Fruit fly (Drosophila melanogaster) whole organism, embryonic: ENCODE results near the gene JMJD4.
A peak's percentile ranks its signal among the peaks of the same experiment; 100 is the strongest.

Experiments
- Atf6 ChIP-seq: fragments of 200-800 bp; sonication (Bioruptor generic); IDR thresholded peaks from 2 replicates; pipeline ENCODE4 v1.3.6; 2022; ENCODE audit warnings: missing biosample characterization, missing genetic modification characterization
- B-H1 ChIP-seq: fragments of 200-800 bp; sonication (Bioruptor generic); IDR thresholded peaks from 3 replicates; pipeline ENCODE4 v1.3.6; 2022; ENCODE audit warnings: missing biosample characterization, missing genetic modification characterization
- CG10147 ChIP-seq: fragments of 200-800 bp; sonication (Bioruptor generic); optimal IDR thresholded peaks from 2 replicates; lab custom pipeline; 2019; ENCODE audit warnings: missing biosample characterization, mild to moderate bottlenecking, missing genetic modification characterization, moderate library complexity
- CG10366 ChIP-seq: fragments of 200-800 bp; sonication (Bioruptor generic); IDR thresholded peaks from 2 replicates; pipeline ENCODE4 v1.3.6; 2022; ENCODE audit warnings: missing biosample characterization, missing genetic modification characterization
- CG11560 ChIP-seq: fragments of 200-800 bp; sonication (Bioruptor generic); IDR thresholded peaks from 3 replicates; pipeline ENCODE4 v1.3.6; 2022; ENCODE audit warnings: missing biosample characterization, missing genetic modification characterization
- CG12769 ChIP-seq: fragments of 200-800 bp; sonication (Bioruptor generic); optimal IDR thresholded peaks from 2 replicates; lab custom pipeline; 2019; ENCODE audit warnings: missing biosample characterization, mild to moderate bottlenecking, missing genetic modification characterization, moderate library complexity
- CG13296 ChIP-seq: fragments of 200-800 bp; sonication (Bioruptor generic); optimal IDR thresholded peaks from 3 replicates; lab custom pipeline; 2018; ENCODE audit warnings: missing biosample characterization, mild to moderate bottlenecking, missing genetic modification characterization
- CG15601 ChIP-seq: fragments of 200-800 bp; sonication (Bioruptor generic); optimal IDR thresholded peaks from 3 replicates; lab custom pipeline; 2019; ENCODE audit warnings: missing biosample characterization, mild to moderate bottlenecking, missing genetic modification characterization, moderate library complexity
- CG16863 ChIP-seq: fragments of 200-800 bp; sonication (Bioruptor generic); optimal IDR thresholded peaks from 3 replicates; lab custom pipeline; 2016; ENCODE audit warnings: missing biosample characterization, missing genetic modification characterization
- CG17612 ChIP-seq: fragments of 200-800 bp; sonication (Bioruptor generic); IDR thresholded peaks from 2 replicates; pipeline ENCODE4 v1.3.6; 2022; ENCODE audit warnings: missing biosample characterization, missing genetic modification characterization
- CG17829 ChIP-seq: fragments of 200-800 bp; optimal IDR thresholded peaks from 2 replicates; lab custom pipeline; 2019; ENCODE audit warnings: missing biosample characterization, mild to moderate bottlenecking, missing genetic modification characterization, moderate library complexity
- CG1792 ChIP-seq: fragments of 200-800 bp; sonication (Bioruptor generic); optimal IDR thresholded peaks from 2 replicates; lab custom pipeline; 2016; ENCODE audit warnings: missing biosample characterization, missing genetic modification characterization
- CG31441 ChIP-seq: fragments of 200-800 bp; sonication (Bioruptor generic); IDR thresholded peaks from 2 replicates; pipeline ENCODE4 v1.3.6; 2022; ENCODE audit warnings: missing biosample characterization, missing genetic modification characterization
- CG3281 ChIP-seq: fragments of 200-800 bp; sonication (Bioruptor generic); optimal IDR thresholded peaks from 3 replicates; lab custom pipeline; 2017; ENCODE audit warnings: missing biosample characterization, mild to moderate bottlenecking, missing genetic modification characterization
- CG3407 ChIP-seq: fragments of 200-800 bp; sonication (Bioruptor generic); optimal IDR thresholded peaks from 2 replicates; lab custom pipeline; 2018; ENCODE audit warnings: missing biosample characterization, mild to moderate bottlenecking, missing genetic modification characterization
- CG42726 ChIP-seq: fragments of 200-800 bp; sonication (Bioruptor generic); IDR thresholded peaks from 2 replicates; pipeline ENCODE4 v1.3.6; 2022; ENCODE audit warnings: missing biosample characterization, missing genetic modification characterization; ENCODE audit not compliant: partially characterized antibody
- CG7357 ChIP-seq: fragments of 200-800 bp; sonication (Bioruptor generic); IDR thresholded peaks from 3 replicates; pipeline ENCODE4 v1.3.6; 2022; ENCODE audit warnings: missing biosample characterization, missing genetic modification characterization
- CG8359 ChIP-seq: fragments of 200-800 bp; sonication (Bioruptor generic); optimal IDR thresholded peaks from 2 replicates; lab custom pipeline; 2017; ENCODE audit warnings: missing biosample characterization, mild to moderate bottlenecking, missing genetic modification characterization, borderline replicate concordance
- CG9609 ChIP-seq: fragments of 200-800 bp; sonication (Bioruptor generic); optimal IDR thresholded peaks from 3 replicates; lab custom pipeline; 2016; ENCODE audit warnings: missing biosample characterization, missing genetic modification characterization
- E2f2 ChIP-seq: fragments of 200-800 bp; sonication (Bioruptor generic); IDR thresholded peaks from 2 replicates; pipeline ENCODE4 v1.3.6; 2022; ENCODE audit warnings: missing biosample characterization, missing genetic modification characterization
- Ets97D ChIP-seq: fragments of 200-800 bp; sonication (Bioruptor generic); optimal IDR thresholded peaks from 3 replicates; lab custom pipeline; 2016; ENCODE audit warnings: missing biosample characterization, missing genetic modification characterization
- GATAe ChIP-seq: fragments of 200-800 bp; sonication (Bioruptor generic); conservative IDR thresholded peaks from 2 replicates; pipeline ENCODE4 v1.3.6; 2022; ENCODE audit warnings: missing biosample characterization, missing genetic modification characterization
- Hmr ChIP-seq: fragments of 200-800 bp; sonication (Bioruptor generic); optimal IDR thresholded peaks from 3 replicates; lab custom pipeline; 2017; ENCODE audit warnings: mild to moderate bottlenecking, missing biosample characterization, missing genetic modification reagents, missing genetic modification characterization
- Rfx ChIP-seq: fragments of 200-800 bp; sonication (Bioruptor generic); IDR thresholded peaks from 2 replicates; pipeline ENCODE4 v1.3.6; 2022; ENCODE audit warnings: missing biosample characterization, missing genetic modification characterization
- TFAM ChIP-seq: fragments of 200-800 bp; sonication (Bioruptor generic); optimal IDR thresholded peaks from 2 replicates; lab custom pipeline; 2017; ENCODE audit warnings: missing biosample characterization, missing genetic modification characterization, inconsistent platforms
- YL-1 ChIP-seq: fragments of 200-800 bp; sonication (Bioruptor generic); optimal IDR thresholded peaks from 3 replicates; lab custom pipeline; 2017; ENCODE audit warnings: missing biosample characterization, mild to moderate bottlenecking, missing genetic modification characterization
- ase ChIP-seq: fragments of 200-800 bp; sonication (Bioruptor generic); IDR thresholded peaks from 3 replicates; pipeline ENCODE4 v1.3.6; 2022; ENCODE audit warnings: missing biosample characterization, missing genetic modification characterization
- az2 ChIP-seq: fragments of 200-800 bp; sonication (Bioruptor generic); optimal IDR thresholded peaks from 3 replicates; lab custom pipeline; 2016; ENCODE audit warnings: missing biosample characterization, missing genetic modification characterization
- dan ChIP-seq: fragments of 200-800 bp; sonication (Bioruptor generic); IDR thresholded peaks from 2 replicates; pipeline ENCODE4 v1.3.6; 2022; ENCODE audit warnings: missing biosample characterization, missing genetic modification characterization
- danr ChIP-seq: fragments of 200-800 bp; sonication (Bioruptor generic); IDR thresholded peaks from 2 replicates; pipeline ENCODE4 v1.3.6; 2022; ENCODE audit warnings: missing biosample characterization, missing genetic modification characterization
- dmrt99B ChIP-seq: fragments of 200-800 bp; sonication (Bioruptor generic); optimal IDR thresholded peaks from 2 replicates; lab custom pipeline; 2018; ENCODE audit warnings: missing biosample characterization, mild to moderate bottlenecking, missing genetic modification characterization, moderate library complexity
- dysf ChIP-seq: fragments of 200-800 bp; sonication (Bioruptor generic); IDR thresholded peaks from 3 replicates; pipeline ENCODE4 v1.3.6; 2022; ENCODE audit warnings: missing biosample characterization, missing genetic modification characterization
- eve ChIP-seq, 2 experiments: fragments of >200 bp; optimal IDR thresholded peaks; 2 replicates each; lab custom pipeline; 2017; ENCODE audit warnings: missing biosample characterization in 2 of 2, missing genetic modification characterization in 2 of 2
- ewg ChIP-seq: fragments of 200-800 bp; sonication (Bioruptor generic); optimal IDR thresholded peaks from 3 replicates; lab custom pipeline; 2017; ENCODE audit warnings: mild to moderate bottlenecking, missing biosample characterization, missing genetic modification reagents, missing genetic modification characterization
- exex ChIP-seq: fragments of 200-800 bp; sonication (Bioruptor generic); optimal IDR thresholded peaks from 4 replicates; lab custom pipeline; 2018; ENCODE audit warnings: missing biosample characterization, mild to moderate bottlenecking, missing genetic modification characterization, moderate library complexity
- gfzf ChIP-seq: fragments of 200-800 bp; sonication (Bioruptor generic); optimal IDR thresholded peaks from 2 replicates; lab custom pipeline; 2016; ENCODE audit warnings: missing biosample characterization, mild to moderate bottlenecking, missing genetic modification characterization, moderate library complexity
- ham ChIP-seq: fragments of 200-800 bp; sonication (Bioruptor generic); IDR thresholded peaks from 2 replicates; pipeline ENCODE4 v1.3.6; 2022; ENCODE audit warnings: missing biosample characterization, missing genetic modification characterization
- ind ChIP-seq: fragments of 200-800 bp; sonication (Bioruptor generic); optimal IDR thresholded peaks from 3 replicates; lab custom pipeline; 2016; ENCODE audit warnings: missing biosample characterization, missing genetic modification characterization
- jumu ChIP-seq: fragments of 200-800 bp; sonication (Bioruptor generic); optimal IDR thresholded peaks from 3 replicates; lab custom pipeline; 2016; ENCODE audit warnings: missing biosample characterization, missing genetic modification characterization
- klu ChIP-seq: fragments of 200-800 bp; sonication (Bioruptor generic); IDR thresholded peaks from 2 replicates; pipeline ENCODE4 v1.3.6; 2022; ENCODE audit warnings: missing biosample characterization, missing genetic modification characterization
- nerfin-2 ChIP-seq: fragments of 200-800 bp; sonication (Bioruptor generic); IDR thresholded peaks from 2 replicates; pipeline ENCODE4 v1.3.6; 2022; ENCODE audit warnings: missing biosample characterization, missing genetic modification characterization; ENCODE audit not compliant: partially characterized antibody
- pfk ChIP-seq: fragments of 200-800 bp; sonication (Bioruptor generic); optimal IDR thresholded peaks from 2 replicates; lab custom pipeline; 2018; ENCODE audit warnings: missing biosample characterization, mild to moderate bottlenecking, missing genetic modification characterization, moderate library complexity
- pnt ChIP-seq: fragments of 200-800 bp; sonication (Bioruptor generic); optimal IDR thresholded peaks from 3 replicates; lab custom pipeline; 2016; ENCODE audit warnings: missing biosample characterization, missing genetic modification characterization
- pum ChIP-seq: fragments of 200-800 bp; sonication (Bioruptor generic); optimal IDR thresholded peaks from 2 replicates; lab custom pipeline; 2016; ENCODE audit warnings: missing biosample characterization, missing genetic modification characterization
- sens-2 ChIP-seq: fragments of 200-800 bp; sonication (Bioruptor generic); IDR thresholded peaks from 2 replicates; pipeline ENCODE4 v1.3.6; 2022; ENCODE audit warnings: missing biosample characterization, missing genetic modification characterization
- tgo ChIP-seq: fragments of 200-800 bp; sonication (Bioruptor generic); IDR thresholded peaks from 3 replicates; pipeline ENCODE4 v1.3.6; 2022; ENCODE audit warnings: missing biosample characterization, missing genetic modification characterization
- tio ChIP-seq: fragments of 200-800 bp; sonication (Bioruptor generic); optimal IDR thresholded peaks from 2 replicates; lab custom pipeline; 2017; ENCODE audit warnings: missing biosample characterization, missing genetic modification characterization, inconsistent platforms
- tna ChIP-seq: fragments of 200-800 bp; sonication (Bioruptor generic); IDR thresholded peaks from 2 replicates; pipeline ENCODE4 v1.3.6; 2022; ENCODE audit warnings: missing biosample characterization, missing genetic modification characterization; ENCODE audit not compliant: partially characterized antibody
- zfh2 ChIP-seq: fragments of 200-800 bp; sonication (Bioruptor generic); optimal IDR thresholded peaks from 2 replicates; lab custom pipeline; 2016; ENCODE audit warnings: missing biosample characterization, missing genetic modification characterization

Gene JMJD4

DNA sequence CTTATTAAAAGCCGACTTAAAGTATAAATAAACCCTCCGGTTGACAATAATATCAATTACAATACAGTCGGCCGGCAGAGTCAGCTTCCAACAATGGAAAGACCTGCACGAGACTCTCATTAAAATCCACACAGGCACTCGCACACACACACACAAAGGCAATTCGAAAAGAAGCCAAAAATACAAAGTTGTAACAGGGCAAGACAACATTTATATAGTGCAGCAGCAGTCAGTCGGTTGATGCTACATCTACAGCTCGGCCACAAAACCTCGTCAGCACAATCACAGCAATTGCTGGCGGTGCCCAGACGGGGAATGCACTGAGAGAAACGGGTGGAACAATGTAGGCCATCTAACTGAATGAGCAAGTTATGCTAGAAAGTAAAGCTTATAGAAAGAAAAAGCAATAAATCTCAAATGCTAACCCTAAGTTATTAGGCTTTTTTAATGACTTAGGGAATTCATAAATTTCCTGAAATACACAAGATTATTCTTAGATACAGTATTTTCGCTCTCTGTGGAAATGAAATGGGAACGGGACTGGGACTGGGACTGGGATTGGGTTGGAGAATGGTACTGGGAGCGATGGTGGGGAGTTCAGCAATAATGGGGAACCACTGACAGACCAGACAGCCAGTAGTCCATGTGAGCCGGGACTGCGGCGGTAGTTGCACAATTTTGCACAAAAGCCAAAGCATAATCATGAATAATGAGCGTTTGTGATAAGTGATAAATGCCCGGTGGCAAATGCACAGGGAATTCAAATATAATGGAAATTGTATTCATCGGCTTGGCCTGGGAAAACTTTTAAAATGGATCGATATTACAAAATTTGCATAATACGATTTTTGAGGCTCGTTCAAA lies 37.5 kb downstream of the JMJD4 start (continued):
- TF ChIP-seq gfzf (GFP tag; lab: Kevin White, UChicago) (no peak), GATAe (no peak), dysf (GFP tag; lab: Robert Waterston, UW) (peak; percentile 45; the same call in 2 of the 3 replicates), CG12769 (tag; lab: Kevin White, UChicago) (peak; percentile 65), CG10147 (GFP tag; lab: Kevin White, UChicago) (peak; percentile 11), pfk (GFP tag; lab: Kevin White, UChicago) (no peak), TFAM (GFP tag; lab: Kevin White, UChicago) (no peak), Atf6 (no peak), az2 (GFP tag; lab: Kevin White, UChicago) (peak; percentile 45), Ets97D (GFP tag; lab: Kevin White, UChicago) (peak; percentile 14), pnt (GFP tag; lab: Kevin White, UChicago) (peak; percentile 59), CG15601 (tag; lab: Kevin White, UChicago) (no peak), jumu (peak; percentile 33), CG17612 (GFP tag; lab: Robert Waterston, UW) (no peak), CG13296 (GFP tag; lab: Kevin White, UChicago) (no peak), CG3407 (GFP tag; lab: Kevin White, UChicago) (peak; percentile 5), eve (GFP tag; optimal IDR thresholded peaks at IDR 0.05; lab: Kevin White, UChicago) (no peak), dan (GFP tag; lab: Robert Waterston, UW) (no peak), CG16863 (GFP tag; lab: Kevin White, UChicago) (peak; percentile 61), ase (0 out of 3 replicates have a peak, but pooled peaks have one; percentile 49), exex (tag; lab: Kevin White, UChicago) (no peak), pum (GFP tag; lab: Kevin White, UChicago) (peak; percentile 29), CG8359 (GFP tag; lab: Kevin White, UChicago) (no peak), tna (GFP tag; lab: Robert Waterston, UW) (no peak), CG10366 (GFP tag; lab: Robert Waterston, UW) (peak; percentile 37), E2f2 (0 out of 2 replicates have a peak, but pooled peaks have one; percentile 19), YL-1 (GFP tag; lab: Kevin White, UChicago) (no peak), danr (0 out of 2 replicates have a peak, but pooled peaks have one; percentile 18), sens-2 (peak; percentile 35; the same call in 1 of the 2 replicates), ham (GFP tag; lab: Robert Waterston, UW) (no peak), CG3281 (GFP tag; lab: Kevin White, UChicago) (peak; percentile 19), CG1792 (peak; percentile 40), CG31441 (peak; percentile 53), dmrt99B (tag; lab: Kevin White, UChicago) (peak; percentile 70), zfh2 (GFP tag; lab: Kevin White, UChicago) (peak; percentile 8), CG11560 (tag; lab: Robert Waterston, UW) (0 out of 3 replicates have a peak, but pooled peaks have one; percentile 15), ind (peak; percentile 68), tio (GFP tag; lab: Kevin White, UChicago) (peak; percentile 15), B-H1 (GFP tag; lab: Robert Waterston, UW) (no peak), nerfin-2 (no peak), ewg (GFP tag; lab: Kevin White, UChicago) (peak; percentile 7), Hmr (GFP tag; lab: Kevin White, UChicago) (peak; percentile 43), CG42726 (no peak), CG9609 (GFP tag; lab: Kevin White, UChicago) (peak; percentile 10), Rfx (GFP tag; lab: Robert Waterston, UW) (peak; percentile 44; the same call in 1 of the 2 replicates), tgo (GFP tag; lab: Robert Waterston, UW) (peak; percentile 39; the same call in 2 of the 3 replicates), CG17829 (peak; percentile 38), CG7357 (peak; percentile 65; the same call in 2 of the 3 replicates), klu (GFP tag; lab: Robert Waterston, UW) (peak; percentile 25; the same call in 1 of the 2 replicates)
